Worm (Caenorhabditis elegans) whole organism, early embryonic: ENCODE measurements around the gene col-42.
A peak's percentile ranks its signal among the peaks of the same experiment; 100 is the strongest.

Experiments
- B0310.2 ChIP-seq: sonication (generic microtip); optimal IDR thresholded peaks from 2 replicates; lab custom pipeline; 2016; ENCODE audit warnings: mild to moderate bottlenecking, missing genetic modification characterization, missing compliant biosample characterization
- F13C5.2 ChIP-seq: sonication (generic microtip); optimal IDR thresholded peaks from 2 replicates; lab custom pipeline; 2017; ENCODE audit warnings: mild to moderate bottlenecking, missing genetic modification characterization, inconsistent platforms, missing compliant biosample characterization
- aly-1 ChIP-seq: sonication (generic microtip); optimal IDR thresholded peaks from 2 replicates; lab custom pipeline; 2016; ENCODE audit warnings: missing genetic modification characterization, missing compliant biosample characterization
- ama-1 ChIP-seq: fragments of 150-350 bp; optimal IDR thresholded peaks from 2 replicates; lab custom pipeline; 2014
- ceh-13 ChIP-seq: fragments of 200-800 bp; sonication (Bioruptor generic); optimal IDR thresholded peaks from 2 replicates; lab custom pipeline; 2018; ENCODE audit warnings: mild to moderate bottlenecking, missing genetic modification characterization, missing compliant biosample characterization
- ceh-36 ChIP-seq: sonication (generic microtip); optimal IDR thresholded peaks from 2 replicates; lab custom pipeline; 2016; ENCODE audit warnings: missing genetic modification characterization, inconsistent platforms, missing compliant biosample characterization
- ets-7 ChIP-seq: sonication (generic microtip); optimal IDR thresholded peaks from 2 replicates; lab custom pipeline; 2016; ENCODE audit warnings: missing genotype, missing genetic modification characterization, missing compliant biosample characterization
- flt-1 ChIP-seq: fragments of 200-800 bp; sonication (Bioruptor generic); IDR thresholded peaks from 2 replicates; pipeline ENCODE4 v1.3.6; 2022; ENCODE audit warnings: missing genetic modification characterization, missing compliant biosample characterization
- hmbx-1 ChIP-seq: sonication (generic microtip); optimal IDR thresholded peaks from 2 replicates; lab custom pipeline; 2016; ENCODE audit warnings: mild to moderate bottlenecking, missing genetic modification characterization, missing compliant biosample characterization
- hmg-4 ChIP-seq: fragments of 200-800 bp; sonication (Bioruptor generic); optimal IDR thresholded peaks from 2 replicates; lab custom pipeline; 2018; ENCODE audit warnings: mild to moderate bottlenecking, missing genetic modification characterization, missing compliant biosample characterization
- hnd-1 ChIP-seq: sonication (generic microtip); optimal IDR thresholded peaks from 2 replicates; lab custom pipeline; 2016; ENCODE audit warnings: missing genetic modification characterization, missing compliant biosample characterization
- pes-1 ChIP-seq: fragments of 200-800 bp; sonication (Bioruptor generic); IDR thresholded peaks from 2 replicates; pipeline ENCODE4 v1.3.6; 2022; ENCODE audit warnings: missing genetic modification reagents, missing genetic modification characterization, missing compliant biosample characterization
- scrt-1 ChIP-seq: fragments of 200-800 bp; sonication (Bioruptor generic); IDR thresholded peaks from 2 replicates; pipeline ENCODE4 v1.3.6; 2022; ENCODE audit warnings: missing genetic modification characterization, missing compliant biosample characterization
- sea-1 ChIP-seq: fragments of 200-800 bp; sonication (Bioruptor generic); conservative IDR thresholded peaks from 2 replicates; pipeline ENCODE4 v1.3.6; 2022; ENCODE audit warnings: missing genetic modification characterization, missing compliant biosample characterization
- tbx-11 ChIP-seq: fragments of 200-800 bp; sonication (Bioruptor generic); IDR thresholded peaks from 2 replicates; pipeline ENCODE4 v1.3.6; 2022; ENCODE audit warnings: missing genetic modification characterization, missing compliant biosample characterization
- tbx-37 ChIP-seq: fragments of 200-800 bp; sonication (Bioruptor generic); conservative IDR thresholded peaks from 2 replicates; pipeline ENCODE4 v1.3.6; 2022; ENCODE audit warnings: missing genetic modification reagents, missing genetic modification characterization, missing compliant biosample characterization
- tra-4 ChIP-seq: sonication (generic microtip); optimal IDR thresholded peaks from 2 replicates; lab custom pipeline; 2017; ENCODE audit warnings: missing genetic modification characterization, missing compliant biosample characterization

The col-42 gene

ce11 chrV:18662333-18662732 is 24.0 kb downstream of the col-42 start:
- TF ChIP-seq tbx-11 (GFP tag; lab: Robert Waterston, UW): no peak
- TF ChIP-seq flt-1: no peak
- no peak for TF ChIP-seq tra-4 (tag; lab: Kevin White, UChicago)
- TF ChIP-seq ceh-36 (tag; lab: Kevin White, UChicago): no peak
- TF ChIP-seq scrt-1 (GFP tag; lab: Robert Waterston, UW): no peak

DNA sequence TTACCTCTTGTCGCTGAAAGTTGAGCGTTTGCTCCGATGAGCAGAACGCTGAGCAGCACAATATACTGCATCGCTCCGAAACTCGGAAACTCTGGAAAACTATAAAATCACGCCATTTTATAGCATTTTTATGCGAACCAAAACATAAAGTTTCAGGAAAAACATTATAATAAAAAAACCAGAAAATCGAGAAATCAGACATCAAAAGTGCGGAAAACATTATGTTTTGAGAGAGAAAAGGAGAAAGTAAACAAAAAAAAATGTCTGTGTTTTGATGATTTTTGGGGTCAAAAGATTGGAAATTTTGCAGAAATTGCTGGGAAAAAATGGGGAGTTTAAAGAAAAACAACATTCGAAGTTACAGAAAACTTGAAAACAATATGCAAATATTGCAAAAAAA is 25.7 kb downstream of the col-42 start, which contains the start of gene Y69H2.3:
TSS of gene Y69H2.3 (minus strand) at position 101 of the 400 bp plus-strand sequence.
- TF ChIP-seq sea-1 (GFP tag; lab: Robert Waterston, UW) (no peak), F13C5.2 (no peak), scrt-1 (GFP tag; lab: Robert Waterston, UW) (no peak), hmbx-1 (tag; lab: Kevin White, UChicago) (no peak), ceh-13 (GFP tag; lab: Kevin White, UChicago) (no peak), aly-1 (tag; lab: Kevin White, UChicago) (no peak), B0310.2 (no peak)

DNA sequence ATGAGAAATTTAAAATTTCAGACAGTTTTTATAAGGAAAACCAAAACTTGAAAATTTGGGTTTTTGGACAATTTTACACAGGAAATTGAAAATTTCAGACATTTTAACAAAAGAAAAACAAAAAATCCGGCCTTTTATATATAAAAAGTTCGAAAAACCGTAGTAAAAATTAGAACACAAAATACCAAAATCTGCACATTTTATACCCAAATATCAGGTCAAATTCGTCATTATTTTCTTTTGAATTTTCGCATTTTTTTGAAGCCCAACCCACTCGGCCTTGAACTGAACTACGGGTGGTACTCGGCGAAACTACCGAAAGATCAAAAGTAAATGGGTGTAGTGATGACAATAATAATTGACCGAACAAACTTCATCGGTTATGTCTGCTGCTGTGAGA is 28.9 kb downstream of the col-42 start:
- TF ChIP-seq tbx-11 (GFP tag; lab: Robert Waterston, UW) (no peak), aly-1 (tag; lab: Kevin White, UChicago) (no peak), hmbx-1 (tag; lab: Kevin White, UChicago) (no peak), ceh-13 (GFP tag; lab: Kevin White, UChicago) (no peak), ama-1 (no peak), pes-1 (GFP tag; lab: Robert Waterston, UW) (no peak)

ce11 chrV:18670017-18670416 is 31.7 kb downstream of the col-42 start, which contains the start of gene Y69H2.10:
Y69H2.10 (plus strand) TSS chrV:18670317.
- TF ChIP-seq tbx-11 (GFP tag; lab: Robert Waterston, UW) (no peak), hmg-4 (GFP tag; lab: Kevin White, UChicago) (no peak), sea-1 (GFP tag; lab: Robert Waterston, UW) (no peak), flt-1 (no peak), F13C5.2 (no peak), ceh-36 (tag; lab: Kevin White, UChicago) (no peak), hnd-1 (no peak), aly-1 (tag; lab: Kevin White, UChicago) (no peak), hmbx-1 (tag; lab: Kevin White, UChicago) (no peak), scrt-1 (GFP tag; lab: Robert Waterston, UW) (no peak), ceh-13 (GFP tag; lab: Kevin White, UChicago) (no peak), B0310.2 (no peak), ama-1 (no peak), ets-7 (tag; lab: Kevin White, UChicago) (no peak)

- no peak for TF ChIP-seq pes-1 (GFP tag; lab: Robert Waterston, UW)
- TF ChIP-seq aly-1 (tag; lab: Kevin White, UChicago): peak; percentile 27
- no peak for TF ChIP-seq ceh-13 (GFP tag; lab: Kevin White, UChicago)
- no peak for TF ChIP-seq flt-1
- no peak for TF ChIP-seq sea-1 (GFP tag; lab: Robert Waterston, UW)
These were observed 33.5 kb downstream of the col-42 start for ce11 chrV:18671811-18672210.

ce11 chrV:18674367-18674766 is 36.1 kb downstream of the col-42 start:
- TF ChIP-seq tbx-11 (GFP tag; lab: Robert Waterston, UW): no peak
- no peak for TF ChIP-seq ceh-36 (tag; lab: Kevin White, UChicago)
- no peak for TF ChIP-seq ama-1
- no peak for TF ChIP-seq B0310.2
- no peak for TF ChIP-seq aly-1 (tag; lab: Kevin White, UChicago)

ce11 chrV:18684455-18684987 is 46.2 kb downstream of the col-42 start, which contains the start of gene Y69H2.17:
Y69H2.17 (plus strand) TSS chrV:18684937.
- TF ChIP-seq ceh-36 (tag; lab: Kevin White, UChicago) (no peak), pes-1 (GFP tag; lab: Robert Waterston, UW) (no peak), hnd-1 (no peak), flt-1 (no peak), B0310.2 (no peak), hmg-4 (GFP tag; lab: Kevin White, UChicago) (no peak), aly-1 (tag; lab: Kevin White, UChicago) (no peak), tra-4 (tag; lab: Kevin White, UChicago) (no peak), hmbx-1 (tag; lab: Kevin White, UChicago) (no peak), tbx-11 (GFP tag; lab: Robert Waterston, UW) (no peak), F13C5.2 (no peak), ceh-13 (GFP tag; lab: Kevin White, UChicago) (no peak), ets-7 (tag; lab: Kevin White, UChicago) (no peak), tbx-37 (GFP tag; lab: Robert Waterston, UW) (no peak), ama-1 (no peak), scrt-1 (GFP tag; lab: Robert Waterston, UW) (no peak)

DNA sequence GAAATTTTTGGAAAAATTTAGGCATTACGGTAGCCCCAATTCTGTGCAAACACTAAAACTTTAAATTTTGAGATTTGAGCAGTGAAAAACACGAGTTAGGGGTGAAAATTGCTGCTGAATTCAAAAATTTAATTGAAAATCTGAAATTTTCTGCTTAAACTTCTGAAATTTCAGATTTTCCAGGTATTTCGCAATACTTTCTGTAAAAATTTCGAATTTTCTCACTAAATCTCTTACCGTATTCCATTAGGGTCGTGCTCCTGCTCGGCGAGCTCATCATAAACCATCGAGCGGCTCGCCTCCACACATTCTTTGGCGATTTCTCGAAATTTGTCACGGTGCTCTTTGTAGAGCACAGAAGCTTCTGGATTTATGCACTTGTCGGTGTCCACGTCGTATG is 49.1 kb downstream of the col-42 start:
- TF ChIP-seq flt-1 (no peak), ceh-36 (tag; lab: Kevin White, UChicago) (no peak), sea-1 (GFP tag; lab: Robert Waterston, UW) (no peak), tbx-37 (GFP tag; lab: Robert Waterston, UW) (no peak), B0310.2 (no peak), tra-4 (tag; lab: Kevin White, UChicago) (no peak), pes-1 (GFP tag; lab: Robert Waterston, UW) (no peak), ama-1 (no peak), ceh-13 (GFP tag; lab: Kevin White, UChicago) (no peak), hmg-4 (GFP tag; lab: Kevin White, UChicago) (no peak), scrt-1 (GFP tag; lab: Robert Waterston, UW) (no peak), hnd-1 (no peak), tbx-11 (GFP tag; lab: Robert Waterston, UW) (no peak), ets-7 (tag; lab: Kevin White, UChicago) (no peak), hmbx-1 (tag; lab: Kevin White, UChicago) (no peak), F13C5.2 (no peak)
